Fruit fly (Drosophila melanogaster) whole organism, embryonic: ENCODE measurements around the gene CG32182.
A peak's percentile ranks its signal among the peaks of the same experiment; 100 is the strongest.

Experiments
- Awh ChIP-seq: fragments of 200-800 bp; sonication (Bioruptor generic); IDR thresholded peaks from 2 replicates; pipeline ENCODE4, ENCODE4 v1.3.6; 2022; ENCODE audit warnings: missing biosample characterization, missing genetic modification characterization
- CG10274 ChIP-seq: fragments of 200-800 bp; sonication (Bioruptor generic); optimal IDR thresholded peaks from 3 replicates; lab custom pipeline; 2017; ENCODE audit warnings: missing biosample characterization, mild to moderate bottlenecking, missing genetic modification characterization
- CG10321 ChIP-seq: fragments of 200-800 bp; sonication (Bioruptor generic); IDR thresholded peaks from 2 replicates; pipeline ENCODE4 v1.3.6; 2022; ENCODE audit warnings: missing biosample characterization, missing genetic modification characterization
- CG11696 ChIP-seq: fragments of 200-800 bp; sonication (Bioruptor generic); IDR thresholded peaks from 2 replicates; pipeline ENCODE4 v1.3.6; 2022; ENCODE audit warnings: missing biosample characterization, missing genetic modification characterization
- CG12219 ChIP-seq: fragments of 200-800 bp; sonication (Bioruptor generic); optimal IDR thresholded peaks from 3 replicates; lab custom pipeline; 2018; ENCODE audit warnings: missing biosample characterization, mild to moderate bottlenecking, missing genetic modification characterization
- CG12942 ChIP-seq: fragments of 200-800 bp; sonication (Bioruptor generic); optimal IDR thresholded peaks from 3 replicates; lab custom pipeline; 2016; ENCODE audit warnings: missing biosample characterization, missing genetic modification characterization
- CG13123 ChIP-seq: fragments of 200-800 bp; sonication (Bioruptor generic); optimal IDR thresholded peaks from 2 replicates; lab custom pipeline; 2016; ENCODE audit warnings: missing biosample characterization, missing genetic modification characterization
- CG13894 ChIP-seq: fragments of 200-800 bp; sonication (Bioruptor generic); optimal IDR thresholded peaks from 3 replicates; lab custom pipeline; 2018; ENCODE audit warnings: missing biosample characterization, mild to moderate bottlenecking, missing genetic modification characterization, moderate library complexity
- CG14860 ChIP-seq: fragments of 200-800 bp; sonication (Bioruptor generic); IDR thresholded peaks from 3 replicates; pipeline ENCODE4 v1.3.6; 2022; ENCODE audit warnings: missing biosample characterization, missing genetic modification characterization; ENCODE audit not compliant: partially characterized antibody
- CG14965 ChIP-seq: fragments of 200-800 bp; sonication (Bioruptor generic); optimal IDR thresholded peaks from 2 replicates; lab custom pipeline; 2016; ENCODE audit warnings: missing biosample characterization, missing genetic modification characterization, borderline replicate concordance
- CG15269 ChIP-seq: fragments of 200-800 bp; sonication (Bioruptor generic); optimal IDR thresholded peaks from 2 replicates; lab custom pipeline; 2018; ENCODE audit warnings: missing biosample characterization, mild to moderate bottlenecking, missing genetic modification characterization, moderate library complexity
- CG17912 ChIP-seq: fragments of 200-800 bp; sonication (Bioruptor generic); optimal IDR thresholded peaks from 2 replicates; lab custom pipeline; 2018; ENCODE audit warnings: missing biosample characterization, mild to moderate bottlenecking, missing genetic modification characterization
- CG32772 ChIP-seq: fragments of 200-800 bp; sonication (Bioruptor generic); IDR thresholded peaks from 2 replicates; pipeline ENCODE4 v1.3.6; 2022; ENCODE audit warnings: missing biosample characterization, missing genetic modification characterization
- CG33557 ChIP-seq: fragments of 200-800 bp; sonication (Bioruptor generic); optimal IDR thresholded peaks from 2 replicates; lab custom pipeline; 2019; ENCODE audit warnings: missing biosample characterization, mild to moderate bottlenecking, missing genetic modification characterization, moderate library complexity
- CG3838 ChIP-seq: fragments of 200-800 bp; sonication (Bioruptor generic); optimal IDR thresholded peaks from 3 replicates; lab custom pipeline; 2016; ENCODE audit warnings: missing biosample characterization, missing genetic modification characterization
- CG7372 ChIP-seq: fragments of 200-800 bp; sonication (Bioruptor generic); IDR thresholded peaks from 2 replicates; pipeline ENCODE4 v1.3.6; 2022; ENCODE audit warnings: missing biosample characterization, missing genetic modification characterization
- CG8089 ChIP-seq: fragments of 200-800 bp; sonication (Bioruptor generic); optimal IDR thresholded peaks from 3 replicates; lab custom pipeline; 2016; ENCODE audit warnings: missing biosample characterization, missing genetic modification characterization
- CG9609 ChIP-seq: fragments of 200-800 bp; sonication (Bioruptor generic); optimal IDR thresholded peaks from 3 replicates; lab custom pipeline; 2016; ENCODE audit warnings: missing biosample characterization, missing genetic modification characterization
- Drgx ChIP-seq: fragments of 200-800 bp; sonication (Bioruptor generic); IDR thresholded peaks from 2 replicates; pipeline ENCODE4 v1.3.6; 2022; ENCODE audit warnings: missing biosample characterization, missing genetic modification characterization
- ERR ChIP-seq: fragments of 200-800 bp; sonication (Bioruptor generic); optimal IDR thresholded peaks from 2 replicates; lab custom pipeline; 2016; ENCODE audit warnings: missing biosample characterization, missing genetic modification characterization
- Hey ChIP-seq: fragments of 200-800 bp; sonication (Bioruptor generic); optimal IDR thresholded peaks from 3 replicates; lab custom pipeline; 2018; ENCODE audit warnings: missing biosample characterization, mild to moderate bottlenecking, missing genetic modification characterization
- Hr3 ChIP-seq: fragments of 200-800 bp; sonication (Bioruptor generic); optimal IDR thresholded peaks from 3 replicates; lab custom pipeline; 2016; ENCODE audit warnings: missing biosample characterization, missing genetic modification characterization
- Kr ChIP-seq: fragments of 200-800 bp; sonication (Bioruptor generic); optimal IDR thresholded peaks from 2 replicates; lab custom pipeline; 2017; ENCODE audit warnings: missing biosample characterization, mild to moderate bottlenecking, missing genetic modification characterization
- Myb ChIP-seq: fragments of 200-800 bp; sonication (Bioruptor generic); optimal IDR thresholded peaks from 2 replicates; lab custom pipeline; 2016; ENCODE audit warnings: missing biosample characterization, missing genetic modification characterization
- Oaz ChIP-seq: fragments of 200-800 bp; sonication (Bioruptor generic); IDR thresholded peaks from 2 replicates; pipeline ENCODE4 v1.3.6; 2022; ENCODE audit warnings: missing biosample characterization, missing genetic modification characterization
- Sox102F ChIP-seq: fragments of 200-800 bp; sonication (Bioruptor generic); optimal IDR thresholded peaks from 2 replicates; lab custom pipeline; 2018; ENCODE audit warnings: missing biosample characterization, mild to moderate bottlenecking, missing genetic modification characterization, moderate library complexity
- Taf1 ChIP-seq: fragments of 200-800 bp; sonication (Bioruptor generic); IDR thresholded peaks from 2 replicates; pipeline ENCODE4 v1.3.6; 2022; ENCODE audit warnings: missing biosample characterization, missing genetic modification characterization
- aop ChIP-seq: fragments of 200-800 bp; sonication (Bioruptor generic); IDR thresholded peaks from 2 replicates; pipeline ENCODE4 v1.3.6; 2022; ENCODE audit warnings: missing biosample characterization, missing genetic modification characterization
- corto ChIP-seq: fragments of 200-800 bp; sonication (Bioruptor generic); optimal IDR thresholded peaks from 2 replicates; lab custom pipeline; 2016; ENCODE audit warnings: missing biosample characterization, mild to moderate bottlenecking, missing genetic modification characterization, moderate library complexity
- dan ChIP-seq: fragments of 200-800 bp; sonication (Bioruptor generic); IDR thresholded peaks from 2 replicates; pipeline ENCODE4 v1.3.6; 2022; ENCODE audit warnings: missing biosample characterization, missing genetic modification characterization
- ems ChIP-seq: fragments of 200-800 bp; sonication (Bioruptor generic); optimal IDR thresholded peaks from 3 replicates; lab custom pipeline; 2016; ENCODE audit warnings: missing biosample characterization, missing genetic modification characterization
- eyg ChIP-seq: fragments of 200-800 bp; sonication (Bioruptor generic); optimal IDR thresholded peaks from 3 replicates; lab custom pipeline; 2016; ENCODE audit warnings: missing biosample characterization, missing genetic modification characterization
- fd3F ChIP-seq: fragments of 200-800 bp; sonication (Bioruptor generic); optimal IDR thresholded peaks from 2 replicates; lab custom pipeline; 2018; ENCODE audit warnings: missing biosample characterization, mild to moderate bottlenecking, missing genetic modification characterization, moderate library complexity
- fu2 ChIP-seq: fragments of 200-800 bp; sonication (Bioruptor generic); optimal IDR thresholded peaks from 2 replicates; lab custom pipeline; 2016; ENCODE audit warnings: missing biosample characterization, missing genetic modification characterization
- gro ChIP-seq: fragments of 200-800 bp; sonication (Bioruptor generic); optimal IDR thresholded peaks from 2 replicates; lab custom pipeline; 2016; ENCODE audit warnings: missing biosample characterization, missing genetic modification characterization
- hth ChIP-seq: fragments of >200 bp; optimal IDR thresholded peaks from 2 replicates; lab custom pipeline; 2017; ENCODE audit warnings: inconsistent platforms
- insv ChIP-seq, 2 experiments: fragments of 200-800 bp; sonication (Bioruptor generic); optimal IDR thresholded peaks; 3 replicates each; lab custom pipeline; 2016 to 2018; ENCODE audit warnings: missing biosample characterization in 2 of 2, missing genetic modification characterization in 2 of 2
- lmd ChIP-seq: fragments of 200-800 bp; sonication (Bioruptor generic); IDR thresholded peaks from 2 replicates; pipeline ENCODE4 v1.3.6; 2022; ENCODE audit warnings: missing biosample characterization, missing genetic modification characterization
- lov ChIP-seq, 2 experiments: fragments of 200-800 bp in 1 of 2; fragments of >200 bp in 1 of 2; sonication (Bioruptor generic) in 1 of 2; IDR thresholded peaks in 1 of 2; optimal IDR thresholded peaks in 1 of 2; 2 replicates in 1 of 2; 3 replicates in 1 of 2; pipeline versions ENCODE4 v1.3.6 to Lab custom; 2017 to 2022; ENCODE audit warnings: missing biosample characterization in 1 of 2, missing genetic modification characterization in 1 of 2
- mam ChIP-seq: fragments of 200-800 bp; sonication (Bioruptor generic); optimal IDR thresholded peaks from 3 replicates; lab custom pipeline; 2016; ENCODE audit warnings: missing biosample characterization, missing genetic modification characterization
- pum ChIP-seq: fragments of 200-800 bp; sonication (Bioruptor generic); optimal IDR thresholded peaks from 2 replicates; lab custom pipeline; 2016; ENCODE audit warnings: missing biosample characterization, missing genetic modification characterization
- run ChIP-seq: fragments of 200-800 bp; sonication (Bioruptor generic); optimal IDR thresholded peaks from 3 replicates; lab custom pipeline; 2018; ENCODE audit warnings: missing biosample characterization, mild to moderate bottlenecking, missing genetic modification characterization
- sc ChIP-seq, 3 experiments: fragments of >200 bp in 2 of 3; fragments of 200-800 bp in 1 of 3; sonication (Bioruptor generic) in 1 of 3; optimal IDR thresholded peaks; 2 replicates in 2 of 3; 3 replicates in 1 of 3; lab custom pipeline; 2017; ENCODE audit warnings: mild to moderate bottlenecking in 1 of 3, missing biosample characterization in 1 of 3, missing genetic modification characterization in 1 of 3, missing genetic modification reagents in 1 of 3
- scrt ChIP-seq: fragments of 200-800 bp; sonication (Bioruptor generic); optimal IDR thresholded peaks from 2 replicates; lab custom pipeline; 2018; ENCODE audit warnings: missing biosample characterization, mild to moderate bottlenecking, missing genetic modification characterization, moderate library complexity
- sens-2 ChIP-seq: fragments of 200-800 bp; sonication (Bioruptor generic); IDR thresholded peaks from 2 replicates; pipeline ENCODE4 v1.3.6; 2022; ENCODE audit warnings: missing biosample characterization, missing genetic modification characterization
- sr ChIP-seq: fragments of 200-800 bp; sonication (Bioruptor generic); IDR thresholded peaks from 3 replicates; pipeline ENCODE4 v1.3.6; 2022; ENCODE audit warnings: missing biosample characterization, missing genetic modification characterization
- sug ChIP-seq: fragments of 200-800 bp; optimal IDR thresholded peaks from 2 replicates; lab custom pipeline; 2019; ENCODE audit warnings: missing biosample characterization, mild to moderate bottlenecking, missing genetic modification characterization, moderate library complexity
- tap ChIP-seq: fragments of 200-800 bp; optimal IDR thresholded peaks from 3 replicates; lab custom pipeline; 2019; ENCODE audit warnings: missing biosample characterization, mild to moderate bottlenecking, missing genetic modification characterization, moderate library complexity
- tll ChIP-seq, 2 experiments: fragments of 200-800 bp in 1 of 2; fragments of >200 bp in 1 of 2; sonication (Bioruptor generic) in 1 of 2; optimal IDR thresholded peaks; 2 replicates each; lab custom pipeline; 2017 to 2019; ENCODE audit warnings: missing biosample characterization in 2 of 2, missing genetic modification characterization in 2 of 2, mild to moderate bottlenecking in 1 of 2, moderate library complexity in 1 of 2
- tna ChIP-seq: fragments of 200-800 bp; sonication (Bioruptor generic); IDR thresholded peaks from 2 replicates; pipeline ENCODE4 v1.3.6; 2022; ENCODE audit warnings: missing biosample characterization, missing genetic modification characterization; ENCODE audit not compliant: partially characterized antibody
- wek ChIP-seq: fragments of 200-800 bp; sonication (Bioruptor generic); optimal IDR thresholded peaks from 3 replicates; lab custom pipeline; 2018; ENCODE audit warnings: missing biosample characterization, mild to moderate bottlenecking, missing genetic modification characterization, moderate library complexity

CG32182 gene

dm6 chr3L:17802107-17802506 lies 44.2 kb downstream of the CG32182 start, which contains the start of gene NUCB1 (continued):
- peak; percentile 60 for TF ChIP-seq Myb (GFP tag; lab: Kevin White, UChicago)
- no peak for TF ChIP-seq CG15269 (tag; lab: Kevin White, UChicago)
- no peak for TF ChIP-seq corto
- no peak for TF ChIP-seq CG11696 (GFP tag; lab: Robert Waterston, UW)
- TF ChIP-seq CG32772 (GFP tag; lab: Robert Waterston, UW) = no peak
- peak; percentile 7 for TF ChIP-seq CG8089 (GFP tag; lab: Kevin White, UChicago)
- no peak for TF ChIP-seq CG7372
- peak; percentile 25 for TF ChIP-seq CG33557
- TF ChIP-seq sr (GFP tag; lab: Robert Waterston, UW) = no peak
- peak; percentile 63 for TF ChIP-seq CG17912 (GFP tag; lab: Kevin White, UChicago)
- peak; percentile 30 for TF ChIP-seq ems (GFP tag; lab: Kevin White, UChicago)
- TF ChIP-seq lmd (GFP tag; lab: Robert Waterston, UW) = no peak
- no peak for TF ChIP-seq tap (tag; lab: Kevin White, UChicago)
- no peak for TF ChIP-seq CG12942
- no peak for TF ChIP-seq CG13123 (GFP tag; lab: Kevin White, UChicago)
- TF ChIP-seq mam (GFP tag; lab: Kevin White, UChicago) = peak; percentile 64
- TF ChIP-seq dan (GFP tag; lab: Robert Waterston, UW) = no peak
- TF ChIP-seq tll (GFP tag; optimal IDR thresholded peaks at IDR 0.05; lab: Kevin White, UChicago) = peak in 1 of 2 experiments; percentile 74
- TF ChIP-seq ERR (GFP tag; lab: Kevin White, UChicago) = peak; percentile 34
- TF ChIP-seq CG14860 = no peak
- no peak for TF ChIP-seq hth (lab: Kevin White, UChicago)
- no peak for TF ChIP-seq CG12219 (GFP tag; lab: Kevin White, UChicago)
- peak; percentile 48 for TF ChIP-seq fu2
- no peak for TF ChIP-seq Oaz
- TF ChIP-seq Drgx (GFP tag; lab: Robert Waterston, UW) = no peak
- TF ChIP-seq CG14965 (GFP tag; lab: Kevin White, UChicago) = no peak
- TF ChIP-seq sens-2 (GFP tag; lab: Robert Waterston, UW) = no peak
- peak; percentile 33 for TF ChIP-seq CG9609 (GFP tag; lab: Kevin White, UChicago)
- TF ChIP-seq run (tag; lab: Kevin White, UChicago) = no peak
- TF ChIP-seq sug (tag; lab: Kevin White, UChicago) = no peak
- TF ChIP-seq gro (GFP tag; lab: Kevin White, UChicago) = peak; percentile 71
- TF ChIP-seq lov (optimal IDR thresholded peaks at IDR 0.05; lab: Kevin White, UChicago) = no peak
- TF ChIP-seq lov (GFP tag; IDR thresholded peaks at IDR 0.05; lab: Robert Waterston, UW) = 0 out of 3 replicates have a peak, but pooled peaks have one; percentile 49
- TF ChIP-seq Hey (tag; lab: Kevin White, UChicago) = no peak
- TF ChIP-seq aop (GFP tag; lab: Robert Waterston, UW) = no peak
- TF ChIP-seq Taf1 (GFP tag; lab: Robert Waterston, UW) = no peak
- TF ChIP-seq fd3F (GFP tag; lab: Kevin White, UChicago) = peak; percentile 33
- TF ChIP-seq Kr (GFP tag; lab: Kevin White, UChicago) = no peak
- no peak for TF ChIP-seq insv (GFP tag; optimal IDR thresholded peaks at IDR 0.05; lab: Kevin White, UChicago)
- TF ChIP-seq eyg (GFP tag; lab: Kevin White, UChicago) = no peak
- TF ChIP-seq scrt (GFP tag; lab: Kevin White, UChicago) = no peak
- no peak for TF ChIP-seq Sox102F (GFP tag; lab: Kevin White, UChicago)
- peak; percentile 36; the same call in 1 of the 2 replicates for TF ChIP-seq Awh (GFP tag; lab: Robert Waterston, UW)
- TF ChIP-seq CG10321 = no peak
- TF ChIP-seq CG13894 (tag; lab: Kevin White, UChicago) = no peak
- no peak for TF ChIP-seq CG3838
- no peak for TF ChIP-seq wek (GFP tag; lab: Kevin White, UChicago)
- TF ChIP-seq tna (GFP tag; lab: Robert Waterston, UW) = no peak; the same call in 1 of the 2 replicates
- TF ChIP-seq pum (GFP tag; lab: Kevin White, UChicago) = peak; percentile 5
- peak; percentile 19 for TF ChIP-seq Hr3 (GFP tag; lab: Kevin White, UChicago)
- no peak for TF ChIP-seq sc (optimal IDR thresholded peaks at IDR 0.05; lab: Kevin White, UChicago)
- no peak for TF ChIP-seq sc (GFP tag; optimal IDR thresholded peaks at IDR 0.05; lab: Kevin White, UChicago)
- no peak for TF ChIP-seq CG10274
